Fruit fly (Drosophila melanogaster) whole organism, wandering third instar larva: ENCODE results near the gene Desat2.

Source experiments
- Abd-B ChIP-seq: fragments of >200 bp; optimal IDR thresholded peaks from 2 replicates; lab custom pipeline; 2017; ENCODE audit warnings: missing biosample characterization, missing genetic modification characterization
- CG32264 ChIP-seq: fragments of 200-800 bp; sonication (Bioruptor generic); optimal IDR thresholded peaks from 2 replicates; lab custom pipeline; 2016; ENCODE audit warnings: missing biosample characterization, missing genetic modification characterization
- CG9705 ChIP-seq: fragments of 200-800 bp; sonication (Bioruptor generic); optimal IDR thresholded peaks from 2 replicates; lab custom pipeline; 2018; ENCODE audit warnings: missing biosample characterization, mild to moderate bottlenecking, missing genetic modification characterization
- CrebA ChIP-seq: fragments of 200-800 bp; sonication (Bioruptor generic); optimal IDR thresholded peaks from 2 replicates; lab custom pipeline; 2016; ENCODE audit warnings: missing biosample characterization, mild to moderate bottlenecking, missing genetic modification characterization, borderline replicate concordance
- GATAd ChIP-seq: sonication (Bioruptor generic); optimal IDR thresholded peaks from 2 replicates; lab custom pipeline; 2016; ENCODE audit warnings: missing biosample characterization, missing genetic modification characterization
- HLH106 ChIP-seq: fragments of 200-800 bp; optimal IDR thresholded peaks from 3 replicates; lab custom pipeline; 2019; ENCODE audit warnings: missing biosample characterization, mild to moderate bottlenecking, missing genetic modification characterization, moderate library complexity
- Hnf4 ChIP-seq: fragments of 200-800 bp; sonication (Bioruptor generic); optimal IDR thresholded peaks from 2 replicates; lab custom pipeline; 2016; ENCODE audit warnings: missing biosample characterization, mild to moderate bottlenecking, missing genetic modification characterization
- Hr78 ChIP-seq: fragments of >200 bp; optimal IDR thresholded peaks from 2 replicates; lab custom pipeline; 2017; ENCODE audit warnings: missing biosample characterization, missing genetic modification characterization
- Hr83 ChIP-seq: fragments of 200-300 bp; sonication (Bioruptor generic); optimal IDR thresholded peaks from 2 replicates; lab custom pipeline; 2016; ENCODE audit warnings: missing biosample characterization, mild to moderate bottlenecking, missing genetic modification characterization, moderate library complexity; ENCODE audit not compliant: poor library complexity, severe bottlenecking
- Jra ChIP-seq: sonication (Bioruptor generic); optimal IDR thresholded peaks from 2 replicates; lab custom pipeline; 2016; ENCODE audit warnings: missing biosample characterization, missing genetic modification characterization
- Mio ChIP-seq: sonication (Bioruptor generic); optimal IDR thresholded peaks from 2 replicates; lab custom pipeline; 2016; ENCODE audit warnings: missing biosample characterization, missing genetic modification characterization
- Myc ChIP-seq: fragments of >200 bp; optimal IDR thresholded peaks from 2 replicates; lab custom pipeline; 2017
- OdsH ChIP-seq: fragments of 200-800 bp; sonication (Bioruptor generic); optimal IDR thresholded peaks from 2 replicates; lab custom pipeline; 2016; ENCODE audit warnings: missing biosample characterization, mild to moderate bottlenecking, missing genetic modification characterization
- Rel ChIP-seq, 2 experiments: fragments of 200-800 bp; sonication (Bioruptor generic) in 1 of 2; optimal IDR thresholded peaks; 2 replicates in 1 of 2; 3 replicates in 1 of 2; lab custom pipeline; 2016 to 2019; ENCODE audit warnings: mild to moderate bottlenecking in 2 of 2, missing biosample characterization in 2 of 2, missing genetic modification characterization in 2 of 2, moderate library complexity in 1 of 2
- Sp1 ChIP-seq: fragments of 200-800 bp; sonication (Bioruptor generic); optimal IDR thresholded peaks from 3 replicates; lab custom pipeline; 2019; ENCODE audit warnings: missing biosample characterization, mild to moderate bottlenecking, missing genetic modification characterization, moderate library complexity
- Vsx2 ChIP-seq: fragments of 200-300, 225-300 bp; sonication (Bioruptor generic); optimal IDR thresholded peaks from 2 replicates; lab custom pipeline; 2018; ENCODE audit warnings: missing biosample characterization, missing genetic modification characterization; ENCODE audit not compliant: partially characterized antibody
- ey ChIP-seq: fragments of 200-800 bp; sonication (Bioruptor generic); optimal IDR thresholded peaks from 2 replicates; lab custom pipeline; 2016; ENCODE audit warnings: missing biosample characterization, missing genetic modification characterization
- foxo ChIP-seq, 2 experiments: fragments of 200-800 bp; sonication (Bioruptor generic); optimal IDR thresholded peaks; 2 replicates in 1 of 2; 3 replicates in 1 of 2; lab custom pipeline; 2016 to 2017; ENCODE audit warnings: missing biosample characterization in 2 of 2, missing genetic modification characterization in 2 of 2
- fru ChIP-seq: fragments of 200-800 bp; sonication (Bioruptor generic); optimal IDR thresholded peaks from 3 replicates; lab custom pipeline; 2016; ENCODE audit warnings: missing biosample characterization, mild to moderate bottlenecking, missing genetic modification characterization
- h ChIP-seq: fragments of 200-800 bp; sonication (Bioruptor generic); optimal IDR thresholded peaks from 3 replicates; lab custom pipeline; 2016; ENCODE audit warnings: missing biosample characterization, mild to moderate bottlenecking, missing genetic modification characterization
- jim ChIP-seq: fragments of 175-275, 200-325 bp; sonication (Bioruptor generic); optimal IDR thresholded peaks from 2 replicates; lab custom pipeline; 2016; ENCODE audit warnings: missing biosample characterization, mild to moderate bottlenecking, missing genetic modification characterization
- pan ChIP-seq: fragments of >200 bp; optimal IDR thresholded peaks from 2 replicates; lab custom pipeline; 2017
- psq ChIP-seq: fragments of 200-800 bp; sonication (Bioruptor generic); optimal IDR thresholded peaks from 3 replicates; lab custom pipeline; 2017; ENCODE audit warnings: missing biosample characterization, mild to moderate bottlenecking, missing genetic modification characterization, moderate library complexity
- rgr ChIP-seq: fragments of 200-800 bp; sonication (Bioruptor generic); optimal IDR thresholded peaks from 3 replicates; lab custom pipeline; 2016; ENCODE audit warnings: missing biosample characterization, mild to moderate bottlenecking, missing genetic modification characterization
- usp ChIP-seq: fragments of >200 bp; optimal IDR thresholded peaks from 2 replicates; lab custom pipeline; 2017; ENCODE audit warnings: missing biosample characterization, missing genetic modification characterization
- woc ChIP-seq: sonication (Bioruptor generic); optimal IDR thresholded peaks from 2 replicates; lab custom pipeline; 2016; ENCODE audit warnings: missing biosample characterization, mild to moderate bottlenecking, missing genetic modification characterization

The Desat2 gene

DNA sequence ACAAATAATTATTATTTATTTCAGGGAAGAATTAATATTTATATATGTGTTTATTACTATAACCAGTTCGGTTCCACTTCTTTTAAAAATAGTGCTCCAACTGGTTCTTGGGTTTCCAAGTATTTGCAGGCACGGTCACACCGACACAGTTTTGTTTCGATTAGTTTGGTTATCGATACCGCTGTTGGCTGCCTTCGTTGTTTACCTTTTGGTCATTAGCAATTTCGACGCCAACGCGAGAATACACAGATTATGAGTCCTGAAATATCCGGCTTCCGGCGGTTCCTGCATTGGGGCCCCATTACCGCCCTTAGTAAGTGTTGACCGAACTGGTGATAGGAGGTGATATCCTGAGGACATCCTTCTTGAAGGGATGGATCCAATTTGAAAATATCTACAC, 27.9 kb upstream of the Desat2 start, which contains the start of gene CG5196:
Gene CG5196 (plus strand): TSS at position 157 of the 400 bp plus-strand sequence.
- TF ChIP-seq usp (GFP tag; lab: Kevin White, UChicago): no peak
- peak; percentile 22 for TF ChIP-seq Sp1 (GFP tag; lab: Kevin White, UChicago)
- peak; percentile 17 for TF ChIP-seq fru (GFP tag; lab: Kevin White, UChicago)
- peak; percentile 7 for TF ChIP-seq HLH106 (tag; lab: Kevin White, UChicago)
- no peak for TF ChIP-seq Rel (GFP tag; optimal IDR thresholded peaks at IDR 0.05; lab: Kevin White, UChicago)
- TF ChIP-seq Rel (tag; optimal IDR thresholded peaks at IDR 0.05; lab: Kevin White, UChicago): peak; percentile 27
- TF ChIP-seq, all 38 proteins: peak for 4

DNA sequence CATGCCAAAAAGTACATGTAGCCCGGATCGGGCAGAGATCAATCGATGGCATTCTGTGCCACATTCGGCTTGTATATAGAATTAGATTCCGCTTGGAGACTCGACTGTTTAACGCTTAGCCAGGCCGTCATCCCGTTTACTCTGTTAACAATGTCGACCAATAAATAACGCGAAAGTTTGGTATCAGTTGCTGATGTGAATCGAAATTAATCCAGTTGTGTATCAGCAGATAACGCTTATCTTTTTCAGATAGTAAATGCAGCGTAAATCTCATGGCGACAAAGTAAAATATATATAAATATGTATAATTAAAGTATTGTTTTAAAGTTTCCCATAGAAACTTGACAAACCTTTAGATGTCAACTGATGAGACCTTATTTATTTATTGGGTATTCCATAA, 24.6 kb upstream of the Desat2 start:
- TF ChIP-seq Hnf4: no peak
- TF ChIP-seq jim (GFP tag; lab: Kevin White, UChicago): no peak
- TF ChIP-seq CG32264: no peak
- TF ChIP-seq rgr (GFP tag; lab: Kevin White, UChicago): no peak

DNA sequence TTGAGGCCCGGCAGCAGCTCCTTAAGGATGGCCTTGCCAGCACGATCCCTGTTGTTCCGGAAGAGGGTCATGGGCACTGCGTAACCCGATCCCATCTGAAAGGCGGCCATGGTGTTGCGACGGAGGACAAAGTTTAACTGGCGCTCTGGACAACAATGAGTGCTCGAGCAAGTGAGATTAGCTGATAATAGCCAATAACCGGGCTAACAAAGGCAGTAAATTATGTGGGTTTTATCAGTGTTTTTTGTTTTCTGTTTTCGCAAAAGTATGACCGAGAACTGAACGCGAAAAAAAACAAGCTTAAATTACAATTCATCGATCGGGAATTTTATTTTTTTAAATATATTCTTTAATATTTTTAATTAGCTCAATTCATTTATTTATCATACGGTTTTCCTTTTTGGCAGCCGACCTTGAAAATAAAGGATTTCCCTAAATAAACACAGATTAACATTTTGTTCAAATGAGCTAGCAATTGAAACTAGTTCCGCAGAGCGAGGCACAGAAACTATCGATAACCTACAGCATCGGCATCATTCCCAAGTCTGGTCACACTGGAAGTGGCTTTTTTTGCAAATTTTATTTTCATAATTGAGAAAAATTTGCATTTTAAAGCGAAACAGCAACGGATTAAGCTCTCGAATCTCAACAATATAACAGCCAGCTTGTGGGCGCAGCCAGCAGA, 22.6 kb upstream of the Desat2 start, which contains the start of the genes Dip-C and pps:
Gene Dip-C (minus strand): TSS at position 486 of the 685 bp plus-strand sequence.
Gene pps (plus strand): TSS at position 555 of the 685 bp plus-strand sequence.
- TF ChIP-seq Sp1 (GFP tag; lab: Kevin White, UChicago) (peak; percentile 26), OdsH (GFP tag; lab: Kevin White, UChicago) (no peak), pan (lab: Kevin White, UChicago) (no peak), Mio (GFP tag; lab: Kevin White, UChicago) (no peak), psq (GFP tag; lab: Kevin White, UChicago) (peak; percentile 4), Rel (GFP tag; optimal IDR thresholded peaks at IDR 0.05; lab: Kevin White, UChicago) (no peak), Rel (tag; optimal IDR thresholded peaks at IDR 0.05; lab: Kevin White, UChicago) (peak; percentile 83), jim (GFP tag; lab: Kevin White, UChicago) (no peak), ey (no peak), GATAd (GFP tag; lab: Kevin White, UChicago) (no peak), Abd-B (GFP tag; lab: Kevin White, UChicago) (no peak), CG32264 (no peak), h (GFP tag; lab: Kevin White, UChicago) (no peak), woc (GFP tag; lab: Kevin White, UChicago) (no peak), CG9705 (GFP tag; lab: Kevin White, UChicago) (no peak), Hnf4 (no peak), CrebA (GFP tag; lab: Kevin White, UChicago) (no peak), Myc (no peak), Hr78 (GFP tag; lab: Kevin White, UChicago) (no peak)

DNA sequence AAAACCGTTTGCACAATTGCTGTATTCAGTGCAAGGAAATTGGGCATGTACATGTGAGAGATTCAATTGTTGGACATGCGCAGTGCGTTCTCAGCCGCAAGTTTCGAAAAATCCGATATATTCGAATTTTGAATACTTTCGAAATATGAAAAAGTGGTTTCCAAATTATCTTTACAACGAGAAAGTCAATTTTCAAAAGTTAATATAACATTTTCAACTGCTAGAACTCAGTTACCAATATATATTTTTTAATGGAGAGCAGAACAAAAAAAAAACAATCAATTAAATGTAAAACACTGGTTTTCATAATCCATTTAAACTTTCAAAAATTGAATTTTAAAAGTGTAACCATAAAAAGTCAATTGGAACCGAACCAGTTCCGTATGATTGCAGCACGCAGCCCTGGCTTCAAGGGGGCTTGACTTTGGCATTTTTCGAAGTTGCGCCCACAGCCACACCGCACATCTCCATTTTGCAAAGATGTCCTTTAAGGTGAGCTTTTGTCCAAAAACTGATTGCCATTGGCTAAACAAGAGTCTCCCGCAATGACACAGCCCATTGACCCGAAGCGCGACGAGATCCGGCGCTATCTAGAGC, 13.6 kb upstream of the Desat2 start, which contains the start of the genes Scgbeta and CG17202:
Gene Scgbeta (minus strand): TSS at position 51 of the 597 bp plus-strand sequence.
Gene CG17202 (plus strand): TSS at position 390 of the 597 bp plus-strand sequence.
- no peak for TF ChIP-seq OdsH (GFP tag; lab: Kevin White, UChicago)
- peak; percentile 56 for TF ChIP-seq Hr83 (GFP tag; lab: Kevin White, UChicago)
- TF ChIP-seq Rel (GFP tag; optimal IDR thresholded peaks at IDR 0.05; lab: Kevin White, UChicago): no peak
- no peak for TF ChIP-seq Rel (tag; optimal IDR thresholded peaks at IDR 0.05; lab: Kevin White, UChicago)

DNA sequence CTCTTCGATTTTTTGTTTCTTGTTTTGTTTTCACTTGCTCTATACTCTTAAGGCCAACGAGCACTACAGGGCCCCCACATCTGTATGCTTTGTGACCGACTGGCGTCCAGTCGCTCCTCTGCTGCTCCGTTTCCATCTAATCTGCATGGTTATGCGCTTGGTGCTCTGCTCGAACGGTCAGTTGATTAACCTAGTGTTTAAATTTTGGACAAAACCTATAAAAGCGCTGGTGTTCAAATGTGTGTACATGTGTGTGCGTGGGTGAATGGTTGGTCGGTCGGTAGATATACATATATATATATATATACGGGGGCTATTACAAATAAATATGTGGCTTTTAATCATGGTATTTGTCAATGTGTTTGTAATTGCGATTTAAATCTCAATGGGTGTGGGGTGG, 12.1 kb upstream of the Desat2 start:
- no peak for TF ChIP-seq Vsx2 (GFP tag; lab: Kevin White, UChicago)
- no peak for TF ChIP-seq Jra (GFP tag; lab: Kevin White, UChicago)
- TF ChIP-seq rgr (GFP tag; lab: Kevin White, UChicago): peak; percentile 97
- no peak for TF ChIP-seq foxo (GFP tag; optimal IDR thresholded peaks at IDR 0.05; lab: Kevin White, UChicago)
